Worm (Caenorhabditis elegans) whole organism, L4 larva: ENCODE data around the gene T05C12.15.
A peak's percentile ranks its signal among the peaks of the same experiment; 100 is the strongest.

Experiments used
- F10B5.3 ChIP-seq: sonication (generic microtip); optimal IDR thresholded peaks from 2 replicates; lab custom pipeline; 2016; ENCODE audit warnings: mild to moderate bottlenecking, missing genetic modification characterization, missing compliant biosample characterization
- F26F4.8 ChIP-seq: fragments of 200-800 bp; sonication (Bioruptor generic); conservative IDR thresholded peaks from 2 replicates; pipeline ENCODE4 v1.3.6; 2022; ENCODE audit warnings: missing genetic modification characterization, missing compliant biosample characterization
- F49E8.2 ChIP-seq: sonication (generic microtip); optimal IDR thresholded peaks from 2 replicates; lab custom pipeline; 2016; ENCODE audit warnings: missing compliant biosample characterization, mild to moderate bottlenecking, missing genetic modification characterization, borderline replicate concordance
- T26A8.4 ChIP-seq: fragments of 200-800 bp; sonication (Bioruptor generic); IDR thresholded peaks from 2 replicates; pipeline ENCODE4 v1.3.6; 2022; ENCODE audit warnings: missing genetic modification characterization, missing compliant biosample characterization
- Y105C5A.15 ChIP-seq: fragments of 200-800 bp; sonication (Bioruptor generic); IDR thresholded peaks from 2 replicates; pipeline ENCODE4 v1.3.6; 2022; ENCODE audit warnings: missing genetic modification characterization, missing compliant biosample characterization
- ZK337.2 ChIP-seq: fragments of 200-800 bp; sonication (Bioruptor generic); IDR thresholded peaks from 2 replicates; pipeline ENCODE4 v1.3.6; 2022; ENCODE audit warnings: missing genetic modification reagents, missing genetic modification characterization, missing compliant biosample characterization
- aha-1 ChIP-seq: fragments of 150-350 bp; peaks from one replicate; lab custom pipeline; 2014; ENCODE audit warnings: missing biosample characterization, missing genetic modification characterization
- ama-1 ChIP-seq: fragments of 150-350 bp; optimal IDR thresholded peaks from 2 replicates; lab custom pipeline; 2014; ENCODE audit warnings: inconsistent platforms, mixed read lengths
- arid-1 ChIP-seq: fragments of 200-800 bp; sonication (Bioruptor generic); conservative IDR thresholded peaks from 2 replicates; pipeline ENCODE4 v1.3.6; 2022; ENCODE audit warnings: missing genetic modification reagents, missing genetic modification characterization, missing compliant biosample characterization
- attf-4 ChIP-seq: sonication (generic microtip); optimal IDR thresholded peaks from 3 replicates; lab custom pipeline; 2017; ENCODE audit warnings: missing biosample characterization, missing genetic modification characterization
- ceh-20 ChIP-seq: fragments of 200-800 bp; sonication (Bioruptor generic); IDR thresholded peaks from 2 replicates; pipeline ENCODE4 v1.3.6; 2022; ENCODE audit warnings: missing genetic modification reagents, missing genetic modification characterization, missing compliant biosample characterization
- ceh-44 ChIP-seq: fragments of 200-800 bp; sonication (Bioruptor generic); IDR thresholded peaks from 2 replicates; pipeline ENCODE4 v1.3.6; 2022; ENCODE audit warnings: missing genetic modification reagents, missing genetic modification characterization, missing compliant biosample characterization
- ceh-62 ChIP-seq: sonication (generic microtip); optimal IDR thresholded peaks from 2 replicates; lab custom pipeline; 2017; ENCODE audit warnings: missing biosample characterization, missing genetic modification characterization
- ceh-82 ChIP-seq: sonication (generic microtip); optimal IDR thresholded peaks from 2 replicates; lab custom pipeline; 2017; ENCODE audit warnings: missing biosample characterization, missing genetic modification characterization
- cey-2 ChIP-seq: sonication (generic microtip); optimal IDR thresholded peaks from 3 replicates; lab custom pipeline; 2017; ENCODE audit warnings: missing genetic modification characterization, mild to moderate bottlenecking, missing compliant biosample characterization, antibody characterized with exemption, borderline replicate concordance; ENCODE audit not compliant: insufficient read depth
- daf-8 ChIP-seq: fragments of 200-800 bp; sonication (Bioruptor generic); IDR thresholded peaks from 2 replicates; pipeline ENCODE4 v1.3.6; 2022; ENCODE audit warnings: missing genetic modification characterization, missing compliant biosample characterization
- duxl-1 ChIP-seq: sonication (generic microtip); optimal IDR thresholded peaks from 2 replicates; lab custom pipeline; 2016; ENCODE audit warnings: mild to moderate bottlenecking, missing genetic modification characterization, moderate library complexity, missing compliant biosample characterization; ENCODE audit not compliant: poor library complexity
- egl-43 ChIP-seq: fragments of 200-800 bp; sonication (Bioruptor generic); IDR thresholded peaks from 2 replicates; pipeline ENCODE4 v1.3.6; 2022; ENCODE audit warnings: missing genetic modification reagents, missing genetic modification characterization, missing compliant biosample characterization
- fos-1 ChIP-seq: fragments of 150-350 bp; optimal IDR thresholded peaks from 2 replicates; lab custom pipeline; 2014; ENCODE audit warnings: missing biosample characterization, missing genetic modification characterization
- hif-1 ChIP-seq, 2 experiments: sonication (generic microtip); optimal IDR thresholded peaks; 2 replicates each; lab custom pipeline; 2016 to 2017; ENCODE audit warnings: missing compliant biosample characterization in 2 of 2, missing genetic modification characterization in 2 of 2, missing genetic modification reagents in 2 of 2, missing genotype in 2 of 2, mild to moderate bottlenecking in 1 of 2
- hlh-30 ChIP-seq: sonication (generic microtip); optimal IDR thresholded peaks from 2 replicates; lab custom pipeline; 2017; ENCODE audit warnings: antibody characterized with exemption, mild to moderate bottlenecking, missing genetic modification characterization, missing compliant biosample characterization; ENCODE audit not compliant: insufficient read depth
- hmg-1.1 ChIP-seq: fragments of 200-800 bp; sonication (Bioruptor generic); IDR thresholded peaks from 2 replicates; pipeline ENCODE4 v1.3.6; 2022; ENCODE audit warnings: missing genetic modification reagents, missing genetic modification characterization, missing compliant biosample characterization
- jun-1 ChIP-seq: fragments of 150-350 bp; optimal IDR thresholded peaks from 2 replicates; lab custom pipeline; 2014; ENCODE audit warnings: missing biosample characterization, missing genetic modification reagents, missing genetic modification characterization
- lin-1 ChIP-seq: fragments of 200-800 bp; sonication (Bioruptor generic); IDR thresholded peaks from 2 replicates; pipeline ENCODE4 v1.3.6; 2022; ENCODE audit warnings: missing genetic modification reagents, missing genetic modification characterization, missing compliant biosample characterization
- lin-38 ChIP-seq: fragments of 200-800 bp; sonication (Bioruptor generic); IDR thresholded peaks from 2 replicates; pipeline ENCODE4 v1.3.6; 2022; ENCODE audit warnings: missing genetic modification reagents, missing genetic modification characterization, missing compliant biosample characterization
- lir-3 ChIP-seq: sonication (generic microtip); optimal IDR thresholded peaks from 2 replicates; lab custom pipeline; 2016; ENCODE audit warnings: mild to moderate bottlenecking, missing genetic modification characterization, missing compliant biosample characterization
- lsy-2 ChIP-seq, 2 experiments: fragments of 150-350 bp in 1 of 2; sonication (generic microtip) in 1 of 2; optimal IDR thresholded peaks; 2 replicates each; lab custom pipeline; 2014 to 2017; ENCODE audit warnings: missing biosample characterization in 2 of 2, missing genetic modification characterization in 2 of 2
- mdl-1 ChIP-seq, 2 experiments: fragments of 150-350 bp in 1 of 2; sonication (generic microtip) in 1 of 2; optimal IDR thresholded peaks; 2 replicates each; lab custom pipeline; 2014 to 2017; ENCODE audit warnings: missing biosample characterization in 2 of 2, missing genetic modification characterization in 2 of 2
- mdt-29 ChIP-seq: fragments of 200-800 bp; sonication (Bioruptor generic); IDR thresholded peaks from 2 replicates; pipeline ENCODE4 v1.3.6; 2022; ENCODE audit warnings: missing genetic modification reagents, missing genetic modification characterization, missing compliant biosample characterization
- nhr-10 ChIP-seq: fragments of 150-350 bp; optimal IDR thresholded peaks from 2 replicates; lab custom pipeline; 2014; ENCODE audit warnings: missing biosample characterization, missing genetic modification characterization
- nhr-102 ChIP-seq: sonication (generic microtip); optimal IDR thresholded peaks from 2 replicates; lab custom pipeline; 2016; ENCODE audit warnings: mild to moderate bottlenecking, missing genetic modification characterization, moderate library complexity, missing compliant biosample characterization
- nhr-111 ChIP-seq: fragments of 200-800 bp; sonication (Bioruptor generic); optimal IDR thresholded peaks from 2 replicates; lab custom pipeline; 2018; ENCODE audit warnings: mild to moderate bottlenecking, missing genetic modification characterization, missing compliant biosample characterization
- nhr-237 ChIP-seq: sonication (generic microtip); optimal IDR thresholded peaks from 2 replicates; lab custom pipeline; 2017; ENCODE audit warnings: missing biosample characterization, missing genetic modification characterization
- nhr-41 ChIP-seq: fragments of 200-800 bp; sonication (Bioruptor generic); IDR thresholded peaks from 2 replicates; pipeline ENCODE4 v1.3.6; 2022; ENCODE audit warnings: missing genetic modification reagents, missing genetic modification characterization, missing compliant biosample characterization
- nhr-42 ChIP-seq: fragments of 200-800 bp; sonication (Bioruptor generic); IDR thresholded peaks from 2 replicates; pipeline ENCODE4 v1.3.6; 2022; ENCODE audit warnings: missing genetic modification characterization, missing compliant biosample characterization
- pha-4 ChIP-seq, 2 experiments: fragments of 150-350 bp in 1 of 2; fragments of 200-800 bp in 1 of 2; sonication (Bioruptor generic) in 1 of 2; IDR thresholded peaks in 1 of 2; optimal IDR thresholded peaks in 1 of 2; 2 replicates each; pipeline versions ENCODE4 v1.3.6 to Lab custom; 2014 to 2022; ENCODE audit warnings: missing genetic modification characterization in 2 of 2, missing genetic modification reagents in 2 of 2, missing biosample characterization in 1 of 2, missing compliant biosample characterization in 1 of 2
- saeg-2 ChIP-seq: fragments of 200-800 bp; sonication (Bioruptor generic); IDR thresholded peaks from 2 replicates; pipeline ENCODE4 v1.3.6; 2022; ENCODE audit warnings: missing genetic modification reagents, missing genetic modification characterization, missing compliant biosample characterization
- sdz-12 ChIP-seq: fragments of 200-800 bp; sonication (Bioruptor generic); optimal IDR thresholded peaks from 2 replicates; lab custom pipeline; 2018; ENCODE audit warnings: mild to moderate bottlenecking, missing genetic modification characterization, missing compliant biosample characterization
- skn-1 ChIP-seq: fragments of 150-350 bp; optimal IDR thresholded peaks from 2 replicates; lab custom pipeline; 2014; ENCODE audit warnings: missing biosample characterization, missing genetic modification characterization
- snpc-1.2 ChIP-seq: fragments of 200-800 bp; sonication (Bioruptor generic); IDR thresholded peaks from 2 replicates; pipeline ENCODE4 v1.3.6; 2022; ENCODE audit warnings: missing genetic modification reagents, missing genetic modification characterization, missing compliant biosample characterization
- spr-1 ChIP-seq: sonication (generic microtip); optimal IDR thresholded peaks from 2 replicates; lab custom pipeline; 2016; ENCODE audit warnings: mild to moderate bottlenecking, missing genetic modification characterization, missing compliant biosample characterization
- tra-1 ChIP-seq: fragments of 200-800 bp; sonication (Bioruptor generic); IDR thresholded peaks from 2 replicates; pipeline ENCODE4 v1.3.6; 2022; ENCODE audit warnings: missing genetic modification reagents, missing genetic modification characterization, missing compliant biosample characterization
- unc-62 ChIP-seq, 3 experiments: fragments of 150-350 bp in 1 of 3; sonication (generic microtip); optimal IDR thresholded peaks in 2 of 3; peaks in 1 of 3; 1 replicate in 1 of 3; 2 replicates in 2 of 3; lab custom pipeline; 2014 to 2017; ENCODE audit warnings: missing biosample characterization in 3 of 3, missing genetic modification characterization in 3 of 3, missing genetic modification reagents in 3 of 3, missing genotype in 1 of 3
- vab-7 ChIP-seq: fragments of 200-800 bp; sonication (Bioruptor generic); IDR thresholded peaks from 2 replicates; pipeline ENCODE4 v1.3.6; 2022; ENCODE audit warnings: missing genetic modification reagents, missing genetic modification characterization, missing compliant biosample characterization
- zag-1 ChIP-seq: fragments of 150-350 bp; optimal IDR thresholded peaks from 2 replicates; lab custom pipeline; 2014; ENCODE audit warnings: missing biosample characterization, missing genetic modification characterization
- zfp-2 ChIP-seq: sonication (generic microtip); optimal IDR thresholded peaks from 2 replicates; lab custom pipeline; 2016; ENCODE audit warnings: mild to moderate bottlenecking, missing genetic modification characterization, missing compliant biosample characterization
- zfp-3 ChIP-seq: fragments of 200-800 bp; sonication (Bioruptor generic); conservative IDR thresholded peaks from 2 replicates; pipeline ENCODE4 v1.3.6; 2022; ENCODE audit warnings: missing genetic modification reagents, missing genetic modification characterization, missing compliant biosample characterization
- zip-11 ChIP-seq: fragments of 200-800 bp; sonication (Bioruptor generic); IDR thresholded peaks from 2 replicates; pipeline ENCODE4 v1.3.6; 2022; ENCODE audit warnings: missing genetic modification characterization, missing compliant biosample characterization
- zip-2 ChIP-seq: fragments of 150-350 bp; optimal IDR thresholded peaks from 2 replicates; lab custom pipeline; 2014; ENCODE audit warnings: missing biosample characterization, missing genetic modification characterization
- ztf-11 ChIP-seq: fragments of 150-350 bp; optimal IDR thresholded peaks from 2 replicates; lab custom pipeline; 2014; ENCODE audit warnings: missing biosample characterization, missing genetic modification characterization

The T05C12.15 gene

DNA sequence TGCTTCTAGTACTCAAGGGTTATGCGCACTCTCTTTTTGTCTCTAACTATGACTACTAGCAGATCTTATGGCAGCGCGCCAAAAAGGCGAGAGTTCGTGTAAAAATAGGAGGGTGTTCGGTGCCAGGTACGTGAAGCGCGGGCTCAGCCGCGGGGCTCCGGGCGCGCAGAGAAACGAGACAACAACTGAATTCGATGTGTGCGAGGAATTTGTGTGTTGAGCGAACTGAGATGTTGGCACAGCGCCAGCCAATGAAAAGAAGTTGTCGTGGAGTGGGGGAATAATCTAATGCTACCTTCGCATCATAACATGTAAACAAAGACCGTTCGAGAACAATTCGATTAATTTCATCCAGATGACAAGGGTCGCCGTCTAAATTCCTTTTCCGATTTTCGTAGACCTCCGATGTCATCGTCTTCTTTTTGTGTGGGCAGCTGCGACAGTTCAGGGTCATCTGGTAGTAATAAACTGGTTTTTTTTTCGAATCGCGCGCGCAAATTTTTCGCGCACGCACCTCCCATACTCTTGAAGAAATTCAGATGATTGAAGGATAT is 37.9 kb upstream of the T05C12.15 start:
- TF ChIP-seq duxl-1 (tag; lab: Kevin White, UChicago) = no peak
- TF ChIP-seq daf-8 = no peak
- no peak for TF ChIP-seq F10B5.3 (tag; lab: Kevin White, UChicago)
- no peak for TF ChIP-seq F26F4.8 (GFP tag; lab: Robert Waterston, UW)
- no peak for TF ChIP-seq Y105C5A.15 (GFP tag; lab: Robert Waterston, UW)
- no peak for TF ChIP-seq nhr-111 (GFP tag; lab: Kevin White, UChicago)
- TF ChIP-seq ztf-11 (tag; lab: Kevin White, UChicago) = no peak
- TF ChIP-seq ceh-20 (GFP tag; lab: Robert Waterston, UW) = peak; percentile 39; the same call in 1 of the 2 replicates
- TF ChIP-seq jun-1 (tag; lab: Kevin White, UChicago) = no peak
- TF ChIP-seq vab-7 (GFP tag; lab: Robert Waterston, UW) = no peak
- TF ChIP-seq zag-1 (tag; lab: Kevin White, UChicago) = no peak
- TF ChIP-seq cey-2 (tag; lab: Kevin White, UChicago) = no peak
- no peak for TF ChIP-seq pha-4 (GFP tag; IDR thresholded peaks at IDR 0.05; lab: Robert Waterston, UW)
- no peak for TF ChIP-seq pha-4 (tag; optimal IDR thresholded peaks at IDR 0.05; lab: Kevin White, UChicago)
- no peak for TF ChIP-seq nhr-237 (tag; lab: Kevin White, UChicago)
- TF ChIP-seq lir-3 (tag; lab: Kevin White, UChicago) = no peak
- TF ChIP-seq fos-1 (tag; lab: Kevin White, UChicago) = no peak
- TF ChIP-seq lin-1 = no peak
- TF ChIP-seq ZK337.2 = no peak
- TF ChIP-seq zip-2 (tag; lab: Kevin White, UChicago) = no peak
- TF ChIP-seq aha-1 (tag; lab: Kevin White, UChicago) = peak; percentile 97
- peak; percentile 9 for TF ChIP-seq nhr-102 (tag; lab: Kevin White, UChicago)
- peak; percentile 32; the same call in 1 of the 2 replicates for TF ChIP-seq lin-38 (GFP tag; lab: Robert Waterston, UW)
- TF ChIP-seq egl-43 (GFP tag; lab: Robert Waterston, UW) = peak; percentile 80
- TF ChIP-seq hmg-1.1 = peak; percentile 67
- no peak for TF ChIP-seq zfp-2 (tag; lab: Kevin White, UChicago)
- TF ChIP-seq nhr-41 (GFP tag; lab: Robert Waterston, UW) = no peak
- peak; percentile 46 to 78 for TF ChIP-seq lsy-2 (tag; optimal IDR thresholded peaks at IDR 0.05; lab: Kevin White, UChicago)
- TF ChIP-seq zip-11 (GFP tag; lab: Robert Waterston, UW) = no peak
- peak in 1 of 2 experiments; percentile 51 for TF ChIP-seq unc-62 (GFP tag; optimal IDR thresholded peaks at IDR 0.05 in 1 of 2; lab: Kevin White, UChicago)
- TF ChIP-seq unc-62 (tag; optimal IDR thresholded peaks at IDR 0.05; lab: Kevin White, UChicago) = no peak
- no peak for TF ChIP-seq skn-1 (tag; lab: Kevin White, UChicago)
- TF ChIP-seq tra-1 (GFP tag; lab: Robert Waterston, UW) = 0 out of 2 replicates have a peak, but pooled peaks have one; percentile 15
- no peak for TF ChIP-seq ceh-44 (GFP tag; lab: Robert Waterston, UW)
- TF ChIP-seq sdz-12 (GFP tag; lab: Kevin White, UChicago) = no peak
- no peak for TF ChIP-seq saeg-2 (GFP tag; lab: Robert Waterston, UW)
- TF ChIP-seq mdl-1 (tag; optimal IDR thresholded peaks at IDR 0.05; lab: Kevin White, UChicago) = no peak
- peak; percentile 54 for TF ChIP-seq hlh-30 (tag; lab: Kevin White, UChicago)
- TF ChIP-seq nhr-10 = no peak
- no peak for TF ChIP-seq snpc-1.2 (GFP tag; lab: Robert Waterston, UW)
- no peak for TF ChIP-seq zfp-3 (GFP tag; lab: Robert Waterston, UW)
- peak in 1 of 2 experiments; percentile 43 for TF ChIP-seq hif-1 (tag; optimal IDR thresholded peaks at IDR 0.05; lab: Kevin White, UChicago)
- no peak for TF ChIP-seq ceh-62
- no peak for TF ChIP-seq arid-1 (GFP tag; lab: Robert Waterston, UW)
- no peak for TF ChIP-seq attf-4 (tag; lab: Kevin White, UChicago)
- TF ChIP-seq nhr-42 (GFP tag; lab: Robert Waterston, UW) = peak; percentile 57
- TF ChIP-seq ceh-82 (tag; lab: Kevin White, UChicago) = no peak
- TF ChIP-seq mdt-29 (GFP tag; lab: Robert Waterston, UW) = no peak
- peak; percentile 31 for TF ChIP-seq spr-1
- no peak for TF ChIP-seq ama-1
- no peak for TF ChIP-seq F49E8.2 (tag; lab: Kevin White, UChicago)
- no peak; the same call in 1 of the 2 replicates for TF ChIP-seq T26A8.4 (GFP tag; lab: Robert Waterston, UW)
